Worm (Caenorhabditis elegans) whole organism, young adult: Measurements from ENCODE around the gene R02D5.3.
A peak's percentile ranks its signal among the peaks of the same experiment; 100 is the strongest.

Source experiments
- D2030.7 ChIP-seq: fragments of 200-800 bp; sonication (Bioruptor generic); IDR thresholded peaks from 2 replicates; pipeline ENCODE4 v1.3.6; 2022; ENCODE audit warnings: missing genetic modification reagents, missing genetic modification characterization, missing compliant biosample characterization
- F33H1.4 ChIP-seq: fragments of 200-800 bp; sonication (Bioruptor generic); IDR thresholded peaks from 2 replicates; pipeline ENCODE4 v1.3.6; 2022; ENCODE audit warnings: missing genetic modification reagents, missing genetic modification characterization, missing compliant biosample characterization
- F37B4.10 ChIP-seq: fragments of 200-800 bp; sonication (Bioruptor generic); IDR thresholded peaks from 2 replicates; pipeline ENCODE4 v1.3.6; 2022; ENCODE audit warnings: missing genetic modification characterization, missing compliant biosample characterization
- F49E8.2 ChIP-seq: sonication (generic microtip); optimal IDR thresholded peaks from 3 replicates; lab custom pipeline; 2017; ENCODE audit warnings: missing genetic modification characterization, mild to moderate bottlenecking, missing compliant biosample characterization, antibody characterized with exemption, moderate library complexity; ENCODE audit not compliant: insufficient read depth
- F52B5.7 ChIP-seq: sonication (generic microtip); optimal IDR thresholded peaks from 2 replicates; lab custom pipeline; 2016; ENCODE audit warnings: mild to moderate bottlenecking, missing genetic modification characterization, missing compliant biosample characterization
- F55B11.4 ChIP-seq: sonication (generic microtip); optimal IDR thresholded peaks from 2 replicates; lab custom pipeline; 2016; ENCODE audit warnings: missing compliant biosample characterization, missing genetic modification characterization, borderline replicate concordance; ENCODE audit not compliant: insufficient read depth
- F57A8.1 ChIP-seq: fragments of 200-800 bp; sonication (Bioruptor generic); optimal IDR thresholded peaks from 2 replicates; lab custom pipeline; 2018; ENCODE audit warnings: mild to moderate bottlenecking, missing genetic modification characterization, moderate library complexity, missing compliant biosample characterization
- Y53G8AR.9 ChIP-seq: fragments of 200-800 bp; sonication (Bioruptor generic); conservative IDR thresholded peaks from 2 replicates; pipeline ENCODE4 v1.3.6; 2022; ENCODE audit warnings: missing genetic modification reagents, missing genetic modification characterization, missing compliant biosample characterization
- Y56A3A.18 ChIP-seq: fragments of 200-800 bp; sonication (Bioruptor generic); IDR thresholded peaks from 2 replicates; pipeline ENCODE4 v1.3.6; 2022; ENCODE audit warnings: missing genetic modification reagents, missing genetic modification characterization, missing compliant biosample characterization
- Y95B8A.8 ChIP-seq: fragments of 200-800 bp; sonication (Bioruptor generic); IDR thresholded peaks from 2 replicates; pipeline ENCODE4 v1.3.6; 2022; ENCODE audit warnings: missing genetic modification reagents, missing genetic modification characterization, missing compliant biosample characterization
- ZK185.1 ChIP-seq: sonication (generic microtip); optimal IDR thresholded peaks from 2 replicates; lab custom pipeline; 2016; ENCODE audit warnings: mild to moderate bottlenecking, missing genetic modification characterization, missing compliant biosample characterization; ENCODE audit not compliant: poor library complexity, severe bottlenecking
- athp-1 ChIP-seq: sonication (generic microtip); optimal IDR thresholded peaks from 2 replicates; lab custom pipeline; 2017; ENCODE audit warnings: mild to moderate bottlenecking, missing genetic modification characterization, missing compliant biosample characterization
- bed-2 ChIP-seq: fragments of 200-800 bp; sonication (Bioruptor generic); IDR thresholded peaks from 2 replicates; pipeline ENCODE4 v1.3.6; 2022; ENCODE audit warnings: missing genetic modification reagents, missing genetic modification characterization, missing compliant biosample characterization
- ccch-3 ChIP-seq: fragments of 200-800 bp; sonication (Bioruptor generic); optimal IDR thresholded peaks from 2 replicates; lab custom pipeline; 2018; ENCODE audit warnings: mild to moderate bottlenecking, missing genetic modification characterization, missing compliant biosample characterization
- ceh-40 ChIP-seq: fragments of 200-800 bp; sonication (Bioruptor generic); IDR thresholded peaks from 2 replicates; pipeline ENCODE4 v1.3.6; 2022; ENCODE audit warnings: missing genetic modification characterization, missing compliant biosample characterization
- dox-1 ChIP-seq: fragments of 200-800 bp; sonication (Bioruptor generic); IDR thresholded peaks from 2 replicates; pipeline ENCODE4 v1.3.6; 2022; ENCODE audit warnings: missing genetic modification reagents, missing genetic modification characterization, missing compliant biosample characterization
- efl-1 ChIP-seq: fragments of 150-350 bp; optimal IDR thresholded peaks from 2 replicates; lab custom pipeline; 2014; ENCODE audit warnings: missing biosample characterization, missing genetic modification reagents, missing genetic modification characterization
- hmg-20 ChIP-seq: fragments of 200-800 bp; sonication (Bioruptor generic); IDR thresholded peaks from 2 replicates; pipeline ENCODE4 v1.3.6; 2022; ENCODE audit warnings: missing genetic modification reagents, missing genetic modification characterization, missing compliant biosample characterization
- hsf-1 ChIP-seq: fragments of 200-800 bp; sonication (Bioruptor generic); IDR thresholded peaks from 2 replicates; pipeline ENCODE4 v1.3.6; 2022; ENCODE audit warnings: missing genetic modification reagents, missing genetic modification characterization, missing compliant biosample characterization
- let-607 ChIP-seq, 2 experiments: fragments of 200-800 bp in 1 of 2; sonication (Bioruptor generic) in 1 of 2; sonication (generic microtip) in 1 of 2; optimal IDR thresholded peaks; 2 replicates each; lab custom pipeline; 2016 to 2018; ENCODE audit warnings: mild to moderate bottlenecking in 2 of 2, missing compliant biosample characterization in 2 of 2, missing genetic modification characterization in 2 of 2, moderate library complexity in 2 of 2, missing genotype in 1 of 2
- lin-26 ChIP-seq: fragments of 200-800 bp; sonication (Bioruptor generic); IDR thresholded peaks from 2 replicates; pipeline ENCODE4 v1.3.6; 2022; ENCODE audit warnings: missing genetic modification reagents, missing genetic modification characterization, missing compliant biosample characterization
- lin-35 ChIP-seq, 3 experiments: fragments of 150-350 bp in 2 of 3; sonication (generic microtip) in 1 of 3; optimal IDR thresholded peaks; 2 replicates each; lab custom pipeline; 2014 to 2018; ENCODE audit warnings: missing biosample characterization in 3 of 3, missing genetic modification characterization in 3 of 3, missing genetic modification reagents in 3 of 3
- lin-54 ChIP-seq: fragments of 200-800 bp; sonication (Bioruptor generic); optimal IDR thresholded peaks from 2 replicates; lab custom pipeline; 2018; ENCODE audit warnings: mild to moderate bottlenecking, missing genetic modification characterization, missing compliant biosample characterization
- lsy-27 ChIP-seq: sonication (generic microtip); optimal IDR thresholded peaks from 2 replicates; lab custom pipeline; 2017; ENCODE audit warnings: missing genetic modification characterization, mild to moderate bottlenecking, missing compliant biosample characterization, antibody characterized with exemption, missing genotype, borderline replicate concordance; ENCODE audit not compliant: insufficient read depth
- madf-6 ChIP-seq: fragments of 200-800 bp; sonication (Bioruptor generic); IDR thresholded peaks from 2 replicates; pipeline ENCODE4 v1.3.6; 2022; ENCODE audit warnings: missing genetic modification reagents, missing genetic modification characterization, missing compliant biosample characterization
- madf-8 ChIP-seq: fragments of 200-800 bp; sonication (Bioruptor generic); conservative IDR thresholded peaks from 2 replicates; pipeline ENCODE4 v1.3.6; 2022; ENCODE audit warnings: missing genetic modification reagents, missing genetic modification characterization, missing compliant biosample characterization
- mel-28 ChIP-seq: sonication (generic microtip); optimal IDR thresholded peaks from 2 replicates; lab custom pipeline; 2016; ENCODE audit warnings: borderline replicate concordance, mild to moderate bottlenecking, missing genetic modification characterization, missing compliant biosample characterization
- nfya-1 ChIP-seq: sonication (generic microtip); optimal IDR thresholded peaks from 2 replicates; lab custom pipeline; 2017; ENCODE audit warnings: antibody characterized with exemption, missing compliant biosample characterization, missing genetic modification characterization, borderline replicate concordance; ENCODE audit not compliant: insufficient read depth
- nfya-2 ChIP-seq: fragments of 200-800 bp; sonication (Bioruptor generic); IDR thresholded peaks from 2 replicates; pipeline ENCODE4 v1.3.6; 2022; ENCODE audit warnings: missing genetic modification reagents, missing genetic modification characterization, missing compliant biosample characterization
- nfyb-1 ChIP-seq: fragments of 200-800 bp; sonication (Bioruptor generic); IDR thresholded peaks from 2 replicates; pipeline ENCODE4 v1.3.6; 2022; ENCODE audit warnings: missing genetic modification reagents, missing genetic modification characterization, missing compliant biosample characterization
- nhr-90 ChIP-seq: sonication (generic microtip); optimal IDR thresholded peaks from 2 replicates; lab custom pipeline; 2016; ENCODE audit warnings: missing genotype, mild to moderate bottlenecking, missing genetic modification characterization, missing compliant biosample characterization
- pbrm-1 ChIP-seq: fragments of 200-800 bp; sonication (Bioruptor generic); IDR thresholded peaks from 2 replicates; pipeline ENCODE4 v1.3.6; 2022; ENCODE audit warnings: missing genetic modification reagents, missing genetic modification characterization, missing compliant biosample characterization
- rcor-1 ChIP-seq: fragments of 200-800 bp; sonication (Bioruptor generic); IDR thresholded peaks from 2 replicates; pipeline ENCODE4 v1.3.6; 2022; ENCODE audit warnings: missing genetic modification reagents, missing genetic modification characterization, missing compliant biosample characterization
- repo-1 ChIP-seq: sonication (generic microtip); optimal IDR thresholded peaks from 2 replicates; lab custom pipeline; 2017; ENCODE audit warnings: mild to moderate bottlenecking, missing genetic modification characterization, missing compliant biosample characterization
- snpc-1.3 ChIP-seq: sonication (generic microtip); optimal IDR thresholded peaks from 2 replicates; lab custom pipeline; 2017; ENCODE audit warnings: missing genetic modification characterization, mild to moderate bottlenecking, missing compliant biosample characterization, antibody characterized with exemption, moderate library complexity, missing genotype, missing genetic modification reagents; ENCODE audit not compliant: insufficient read depth
- snpc-3.4 ChIP-seq: sonication (generic microtip); optimal IDR thresholded peaks from 2 replicates; lab custom pipeline; 2017; ENCODE audit warnings: missing genetic modification characterization, mild to moderate bottlenecking, missing compliant biosample characterization, antibody characterized with exemption, moderate library complexity, missing genotype, missing genetic modification reagents
- somi-1 ChIP-seq: fragments of 200-800 bp; sonication (Bioruptor generic); optimal IDR thresholded peaks from 2 replicates; lab custom pipeline; 2018; ENCODE audit warnings: mild to moderate bottlenecking, missing genetic modification characterization, missing compliant biosample characterization
- tbp1 ChIP-seq: fragments of 200-800 bp; sonication (Bioruptor generic); optimal IDR thresholded peaks from 2 replicates; lab custom pipeline; 2018; ENCODE audit warnings: mild to moderate bottlenecking, missing genetic modification characterization, missing compliant biosample characterization
- unc-130 ChIP-seq: sonication (generic microtip); optimal IDR thresholded peaks from 2 replicates; lab custom pipeline; 2016; ENCODE audit warnings: missing genetic modification reagents, missing genetic modification characterization, missing compliant biosample characterization
- ztf-18 ChIP-seq: sonication (generic microtip); optimal IDR thresholded peaks from 2 replicates; lab custom pipeline; 2016; ENCODE audit warnings: missing genotype, mild to moderate bottlenecking, missing genetic modification characterization, missing compliant biosample characterization
- ztf-3 ChIP-seq: fragments of 200-800 bp; sonication (Bioruptor generic); optimal IDR thresholded peaks from 2 replicates; lab custom pipeline; 2018; ENCODE audit warnings: mild to moderate bottlenecking, missing genetic modification characterization, missing compliant biosample characterization
- ztf-6 ChIP-seq: fragments of 200-800 bp; sonication (Bioruptor generic); IDR thresholded peaks from 2 replicates; pipeline ENCODE4 v1.3.6; 2022; ENCODE audit warnings: missing genetic modification reagents, missing genetic modification characterization, missing compliant biosample characterization

Gene R02D5.3

DNA sequence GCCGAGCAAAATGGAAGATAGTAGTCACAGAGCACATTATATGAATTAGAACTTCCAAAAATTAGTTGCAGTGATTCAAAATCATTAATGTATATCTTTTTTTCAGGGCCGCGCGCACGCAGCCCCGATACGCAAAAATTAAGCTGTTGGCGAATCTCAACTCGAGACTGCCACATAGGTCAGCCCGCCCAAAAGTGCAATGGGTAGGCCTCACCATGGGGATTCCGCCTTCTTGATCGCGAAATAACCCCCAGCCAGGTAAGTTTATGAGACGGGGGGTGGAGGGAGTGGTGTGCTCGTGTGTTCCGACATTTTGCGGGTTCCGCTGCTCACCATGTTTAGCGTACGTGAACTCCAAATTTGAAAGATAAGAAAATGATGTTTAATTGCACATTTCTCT, 19.9 kb upstream of the R02D5.3 start, which contains the start of gene F08H9.3 (continued):
- TF ChIP-seq snpc-3.4 (tag; lab: Kevin White, UChicago) (peak; percentile 85), repo-1 (peak; percentile 18)

- TF ChIP-seq madf-6 (GFP tag; lab: Robert Waterston, UW) (no peak), bed-2 (GFP tag; lab: Robert Waterston, UW) (no peak), ccch-3 (GFP tag; lab: Kevin White, UChicago) (no peak), let-607 (tag; optimal IDR thresholded peaks at IDR 0.05; lab: Kevin White, UChicago) (no peak), F55B11.4 (tag; lab: Kevin White, UChicago) (no peak), somi-1 (GFP tag; lab: Kevin White, UChicago) (no peak), nfya-1 (tag; lab: Kevin White, UChicago) (no peak), unc-130 (GFP tag; lab: Kevin White, UChicago) (no peak), ztf-6 (GFP tag; lab: Robert Waterston, UW) (no peak), ztf-3 (GFP tag; lab: Kevin White, UChicago) (no peak), F52B5.7 (tag; lab: Kevin White, UChicago) (no peak), Y56A3A.18 (GFP tag; lab: Robert Waterston, UW) (no peak), efl-1 (GFP tag; lab: Kevin White, UChicago) (no peak), lsy-27 (tag; lab: Kevin White, UChicago) (no peak)
- TF ChIP-seq, all 124 proteins: peak for 0
Observed at ce11 chrV:14464368-14464767, 18.6 kb upstream of the R02D5.3 start, which contains the start of gene F08H9.4. TSS of gene F08H9.4 (minus strand) at chrV:14464428.

- peak; percentile 35; the same call in 1 of the 2 replicates for TF ChIP-seq F33H1.4 (GFP tag; lab: Robert Waterston, UW)
- peak; percentile 79 for TF ChIP-seq pbrm-1
- TF ChIP-seq nfya-2 (GFP tag; lab: Robert Waterston, UW): no peak
- TF ChIP-seq ztf-18 (tag; lab: Kevin White, UChicago): peak; percentile 27
- TF ChIP-seq rcor-1 (GFP tag; lab: Robert Waterston, UW): peak; percentile 81
- TF ChIP-seq tbp1 (GFP tag; lab: Kevin White, UChicago): peak; percentile 74
- 0 out of 2 replicates have a peak, but pooled peaks have one; percentile 45 for TF ChIP-seq hmg-20 (GFP tag; lab: Robert Waterston, UW)
- TF ChIP-seq F49E8.2 (tag; lab: Kevin White, UChicago): peak; percentile 65
- peak; percentile 13 for TF ChIP-seq lin-54
- TF ChIP-seq mel-28: no peak
- 0 out of 2 replicates have a peak, but pooled peaks have one; percentile 15 for TF ChIP-seq ceh-40 (GFP tag; lab: Robert Waterston, UW)
- TF ChIP-seq athp-1 (tag; lab: Kevin White, UChicago): peak; percentile 15
- TF ChIP-seq hsf-1: 0 out of 2 replicates have a peak, but pooled peaks have one; percentile 25
- no peak for TF ChIP-seq F57A8.1 (GFP tag; lab: Kevin White, UChicago)
- TF ChIP-seq nhr-90 (tag; lab: Kevin White, UChicago): no peak
- TF ChIP-seq Y95B8A.8 (GFP tag; lab: Robert Waterston, UW): peak; percentile 83; the same call in 1 of the 2 replicates
- TF ChIP-seq nfyb-1: peak; percentile 65
- TF ChIP-seq snpc-1.3 (tag; lab: Kevin White, UChicago): peak; percentile 39
- TF ChIP-seq D2030.7 (GFP tag; lab: Robert Waterston, UW): peak; percentile 75
- TF ChIP-seq madf-8 (GFP tag; lab: Robert Waterston, UW): peak; percentile 46
- TF ChIP-seq Y53G8AR.9: 0 out of 2 replicates have a peak, but pooled peaks have one; percentile 61
- peak; percentile 13 for TF ChIP-seq ZK185.1 (tag; lab: Kevin White, UChicago)
- peak; percentile 88 for TF ChIP-seq dox-1 (GFP tag; lab: Robert Waterston, UW)
- 0 out of 2 replicates have a peak, but pooled peaks have one; percentile 73 for TF ChIP-seq F37B4.10
- TF ChIP-seq lin-26 (GFP tag; lab: Robert Waterston, UW): peak; percentile 68; the same call in 1 of the 2 replicates
- no peak for TF ChIP-seq lin-35 (GFP tag; optimal IDR thresholded peaks at IDR 0.05; lab: Kevin White, UChicago)
Observed at ce11 chrV:14468196-14468874, 14.6 kb upstream of the R02D5.3 start, which contains the start of gene srz-97. TSS of gene srz-97 (minus strand) at chrV:14468246.
